Fruit fly (Drosophila melanogaster) Kc167 (cell line): ENCODE data around the gene Cbs.

Experiments
- Myc ChIP-seq: fragments of >200 bp; optimal IDR thresholded peaks from 2 replicates; lab custom pipeline; 2017; ENCODE audit warnings: missing external identifiers
- Sin3A ChIP-seq: fragments of >200 bp; optimal IDR thresholded peaks from 2 replicates; lab custom pipeline; 2018; ENCODE audit warnings: missing external identifiers
- h ChIP-seq: fragments of >200 bp; optimal IDR thresholded peaks from 3 replicates; lab custom pipeline; 2018; ENCODE audit warnings: missing external identifiers
- insv ChIP-seq: fragments of >200 bp; optimal IDR thresholded peaks from 3 replicates; lab custom pipeline; 2018; ENCODE audit warnings: missing external identifiers
- psq ChIP-seq: fragments of >200 bp; optimal IDR thresholded peaks from 2 replicates; lab custom pipeline; 2017; ENCODE audit warnings: missing external identifiers
- ttk ChIP-seq: sonication (Bioruptor generic); optimal IDR thresholded peaks from 2 replicates; lab custom pipeline; 2017; ENCODE audit warnings: missing external identifiers

dm6 chrX:21044278-21044830, 584 bp upstream of the Cbs start:
- TF ChIP-seq Sin3A (lab: Kevin White, UChicago) (no peak), psq (lab: Kevin White, UChicago) (no peak), insv (lab: Kevin White, UChicago) (no peak), ttk (lab: Kevin White, UChicago) (no peak), h (lab: Kevin White, UChicago) (no peak), Myc (no peak)
